Fruit fly (Drosophila melanogaster) whole organism, embryonic: Measurements from ENCODE around the gene CG34041.

Experiments
- Atf6 ChIP-seq: fragments of 200-800 bp; sonication (Bioruptor generic); IDR thresholded peaks from 2 replicates; pipeline ENCODE4 v1.3.6; 2022; ENCODE audit warnings: missing biosample characterization, missing genetic modification characterization
- CG1024 ChIP-seq: fragments of 200-800 bp; sonication (Bioruptor generic); IDR thresholded peaks from 2 replicates; pipeline ENCODE4 v1.3.6; 2022; ENCODE audit warnings: missing biosample characterization, missing genetic modification characterization
- CG11093 ChIP-seq: fragments of 200-800 bp; sonication (Bioruptor generic); IDR thresholded peaks from 3 replicates; pipeline ENCODE4 v1.3.6; 2022; ENCODE audit warnings: missing biosample characterization, missing genetic modification characterization
- CG14710 ChIP-seq: fragments of 200-800 bp; sonication (Bioruptor generic); optimal IDR thresholded peaks from 3 replicates; lab custom pipeline; 2019; ENCODE audit warnings: missing biosample characterization, mild to moderate bottlenecking, missing genetic modification characterization, moderate library complexity
- CG15514 ChIP-seq: fragments of 200-800 bp; sonication (Bioruptor generic); optimal IDR thresholded peaks from 3 replicates; lab custom pipeline; 2017; ENCODE audit warnings: missing biosample characterization, missing genetic modification characterization, mild to moderate bottlenecking, moderate library complexity, missing genetic modification reagents
- CG16779 ChIP-seq: fragments of 200-800 bp; sonication (Bioruptor generic); IDR thresholded peaks from 2 replicates; pipeline ENCODE4 v1.3.6; 2022; ENCODE audit warnings: missing biosample characterization, missing genetic modification characterization
- CG17385 ChIP-seq: fragments of 200-800 bp; sonication (Bioruptor generic); optimal IDR thresholded peaks from 3 replicates; lab custom pipeline; 2018; ENCODE audit warnings: missing biosample characterization, mild to moderate bottlenecking, missing genetic modification characterization
- CG2116 ChIP-seq: fragments of 200-800 bp; sonication (Bioruptor generic); optimal IDR thresholded peaks from 3 replicates; lab custom pipeline; 2018; ENCODE audit warnings: missing biosample characterization, mild to moderate bottlenecking, missing genetic modification characterization
- CG34422 ChIP-seq: fragments of 200-800 bp; sonication (Bioruptor generic); IDR thresholded peaks from 3 replicates; pipeline ENCODE4 v1.3.6; 2022; ENCODE audit warnings: missing biosample characterization, missing genetic modification characterization
- CG42726 ChIP-seq: fragments of 200-800 bp; sonication (Bioruptor generic); IDR thresholded peaks from 2 replicates; pipeline ENCODE4 v1.3.6; 2022; ENCODE audit warnings: missing biosample characterization, missing genetic modification characterization; ENCODE audit not compliant: partially characterized antibody
- CG4404 ChIP-seq: fragments of 200-800 bp; sonication (Bioruptor generic); IDR thresholded peaks from 2 replicates; pipeline ENCODE4 v1.3.6; 2022; ENCODE audit warnings: missing biosample characterization, missing genetic modification characterization
- CG6765 ChIP-seq: fragments of 200-800 bp; sonication (Bioruptor generic); optimal IDR thresholded peaks from 3 replicates; lab custom pipeline; 2017; ENCODE audit warnings: missing biosample characterization, mild to moderate bottlenecking, missing genetic modification characterization
- CG7271 ChIP-seq: fragments of 200-800 bp; sonication (Bioruptor generic); optimal IDR thresholded peaks from 2 replicates; lab custom pipeline; 2018; ENCODE audit warnings: missing biosample characterization, mild to moderate bottlenecking, missing genetic modification characterization, moderate library complexity
- CG8290 ChIP-seq, 3 experiments: fragments of 200-800 bp; sonication (Bioruptor generic); optimal IDR thresholded peaks; 2 replicates each; lab custom pipeline; 2016 to 2019; ENCODE audit warnings: missing biosample characterization in 3 of 3, missing genetic modification characterization in 3 of 3, mild to moderate bottlenecking in 2 of 3, moderate library complexity in 1 of 3
- CG8388 ChIP-seq: fragments of 200-800 bp; sonication (Bioruptor generic); optimal IDR thresholded peaks from 2 replicates; lab custom pipeline; 2019; ENCODE audit warnings: missing biosample characterization, mild to moderate bottlenecking, missing genetic modification characterization, moderate library complexity
- CTCF ChIP-seq: fragments of 200-800 bp; sonication (Bioruptor generic); optimal IDR thresholded peaks from 2 replicates; lab custom pipeline; 2017; ENCODE audit warnings: missing biosample characterization, mild to moderate bottlenecking, missing genetic modification characterization, moderate library complexity
- D19B ChIP-seq: fragments of 200-800 bp; sonication (Bioruptor generic); optimal IDR thresholded peaks from 2 replicates; lab custom pipeline; 2017; ENCODE audit warnings: missing biosample characterization, mild to moderate bottlenecking, missing genetic modification characterization
- Deaf1 ChIP-seq: fragments of 200-800 bp; optimal IDR thresholded peaks from 3 replicates; lab custom pipeline; 2019; ENCODE audit warnings: missing biosample characterization, mild to moderate bottlenecking, missing genetic modification characterization, moderate library complexity
- Elba2 ChIP-seq: fragments of 200-800 bp; sonication (Bioruptor generic); optimal IDR thresholded peaks from 3 replicates; lab custom pipeline; 2016; ENCODE audit warnings: missing biosample characterization, missing genetic modification characterization
- Hr39 ChIP-seq: fragments of >200 bp; optimal IDR thresholded peaks from 2 replicates; lab custom pipeline; 2017
- Jarid2 ChIP-seq: fragments of 200-800 bp; sonication (Bioruptor generic); optimal IDR thresholded peaks from 3 replicates; lab custom pipeline; 2017; ENCODE audit warnings: mild to moderate bottlenecking, missing biosample characterization, missing genetic modification reagents, missing genetic modification characterization
- Lim3 ChIP-seq: fragments of 200-800 bp; sonication (Bioruptor generic); IDR thresholded peaks from 2 replicates; pipeline ENCODE4 v1.3.6; 2022; ENCODE audit warnings: missing biosample characterization, missing genetic modification characterization
- MTF-1 ChIP-seq: fragments of 200-800 bp; sonication (Bioruptor generic); optimal IDR thresholded peaks from 2 replicates; lab custom pipeline; 2018; ENCODE audit warnings: missing biosample characterization, mild to moderate bottlenecking, missing genetic modification characterization, borderline replicate concordance
- Mrtf ChIP-seq: fragments of 200-800 bp; sonication (Bioruptor generic); IDR thresholded peaks from 3 replicates; pipeline ENCODE4 v1.3.6; 2022; ENCODE audit warnings: missing biosample characterization, missing genetic modification characterization
- Optix ChIP-seq: fragments of 200-800 bp; sonication (Bioruptor generic); IDR thresholded peaks from 3 replicates; pipeline ENCODE4 v1.3.6; 2022; ENCODE audit warnings: missing biosample characterization, missing genetic modification characterization
- Poxn ChIP-seq: fragments of 200-800 bp; sonication (Bioruptor generic); IDR thresholded peaks from 2 replicates; pipeline ENCODE4 v1.3.6; 2022; ENCODE audit warnings: missing biosample characterization, missing genetic modification characterization
- ato ChIP-seq: fragments of 200-800 bp; sonication (Bioruptor generic); IDR thresholded peaks from 2 replicates; pipeline ENCODE4 v1.3.6; 2022; ENCODE audit warnings: missing biosample characterization, missing genetic modification characterization; ENCODE audit not compliant: partially characterized antibody
- chinmo ChIP-seq: fragments of 200-800 bp; sonication (Bioruptor generic); IDR thresholded peaks from 4 replicates; pipeline ENCODE4 v1.3.6; 2022; ENCODE audit warnings: missing biosample characterization, missing genetic modification characterization; ENCODE audit not compliant: partially characterized antibody
- da ChIP-seq: fragments of 200-800 bp; sonication (Bioruptor generic); optimal IDR thresholded peaks from 2 replicates; lab custom pipeline; 2016; ENCODE audit warnings: missing biosample characterization, missing genetic modification characterization
- insv ChIP-seq, 2 experiments: fragments of 200-800 bp; sonication (Bioruptor generic); optimal IDR thresholded peaks; 3 replicates each; lab custom pipeline; 2016 to 2018; ENCODE audit warnings: missing biosample characterization in 2 of 2, missing genetic modification characterization in 2 of 2
- knrl ChIP-seq: fragments of 200-800 bp; sonication (Bioruptor generic); IDR thresholded peaks from 3 replicates; pipeline ENCODE4 v1.3.6; 2022; ENCODE audit warnings: missing biosample characterization, missing genetic modification characterization; ENCODE audit not compliant: partially characterized antibody
- nmo ChIP-seq: fragments of 200-800 bp; sonication (Bioruptor generic); optimal IDR thresholded peaks from 2 replicates; lab custom pipeline; 2018; ENCODE audit warnings: missing biosample characterization, mild to moderate bottlenecking, missing genetic modification characterization, moderate library complexity
- pita ChIP-seq: fragments of 200-800 bp; sonication (Bioruptor generic); optimal IDR thresholded peaks from 2 replicates; lab custom pipeline; 2017; ENCODE audit warnings: missing biosample characterization, mild to moderate bottlenecking, missing genetic modification characterization
- prd ChIP-seq, 3 experiments: fragments of >200 bp in 2 of 3; fragments of 200-800 bp in 1 of 3; sonication (Bioruptor generic) in 1 of 3; optimal IDR thresholded peaks in 2 of 3; IDR thresholded peaks in 1 of 3; 2 replicates in 2 of 3; 3 replicates in 1 of 3; pipeline versions ENCODE4 v1.3.6 to Lab custom; 2017 to 2022; ENCODE audit warnings: missing biosample characterization in 1 of 3, missing genetic modification characterization in 1 of 3
- salm ChIP-seq: fragments of 200-800 bp; sonication (Bioruptor generic); optimal IDR thresholded peaks from 2 replicates; lab custom pipeline; 2018; ENCODE audit warnings: missing biosample characterization, mild to moderate bottlenecking, missing genetic modification characterization
- sens ChIP-seq: fragments of 200-800 bp; sonication (Bioruptor generic); peaks from one replicate; lab custom pipeline; 2016; ENCODE audit warnings: missing biosample characterization, missing genetic modification characterization
- seq ChIP-seq: fragments of 200-800 bp; sonication (Bioruptor generic); IDR thresholded peaks from 2 replicates; pipeline ENCODE4 v1.3.6; 2022; ENCODE audit warnings: missing biosample characterization, missing genetic modification characterization
- slbo ChIP-seq: fragments of 200-800 bp; sonication (Bioruptor generic); IDR thresholded peaks from 2 replicates; pipeline ENCODE4 v1.3.6; 2022; ENCODE audit warnings: missing biosample characterization, missing genetic modification characterization
- stwl ChIP-seq: fragments of 200-800 bp; sonication (Bioruptor generic); optimal IDR thresholded peaks from 3 replicates; lab custom pipeline; 2018; ENCODE audit warnings: missing biosample characterization, mild to moderate bottlenecking, missing genetic modification characterization, moderate library complexity
- tap ChIP-seq: fragments of 200-800 bp; optimal IDR thresholded peaks from 3 replicates; lab custom pipeline; 2019; ENCODE audit warnings: missing biosample characterization, mild to moderate bottlenecking, missing genetic modification characterization, moderate library complexity
- tgo ChIP-seq: fragments of 200-800 bp; sonication (Bioruptor generic); IDR thresholded peaks from 3 replicates; pipeline ENCODE4 v1.3.6; 2022; ENCODE audit warnings: missing biosample characterization, missing genetic modification characterization
- tin ChIP-seq: fragments of 200-800 bp; sonication (Bioruptor generic); optimal IDR thresholded peaks from 3 replicates; lab custom pipeline; 2016; ENCODE audit warnings: missing biosample characterization, missing genetic modification characterization
- tll ChIP-seq, 2 experiments: fragments of 200-800 bp in 1 of 2; fragments of >200 bp in 1 of 2; sonication (Bioruptor generic) in 1 of 2; optimal IDR thresholded peaks; 2 replicates each; lab custom pipeline; 2017 to 2019; ENCODE audit warnings: missing biosample characterization in 2 of 2, missing genetic modification characterization in 2 of 2, mild to moderate bottlenecking in 1 of 2, moderate library complexity in 1 of 2
- trem ChIP-seq: fragments of 200-800 bp; optimal IDR thresholded peaks from 3 replicates; lab custom pipeline; 2019; ENCODE audit warnings: missing biosample characterization, mild to moderate bottlenecking, missing genetic modification characterization, moderate library complexity
- tup ChIP-seq: fragments of 200-800 bp; sonication (Bioruptor generic); optimal IDR thresholded peaks from 2 replicates; lab custom pipeline; 2016; ENCODE audit warnings: missing biosample characterization, mild to moderate bottlenecking, missing genetic modification characterization, moderate library complexity
- twi ChIP-seq: fragments of 200-800 bp; optimal IDR thresholded peaks from 2 replicates; lab custom pipeline; 2019; ENCODE audit warnings: missing biosample characterization, mild to moderate bottlenecking, missing genetic modification characterization, moderate library complexity
- z ChIP-seq: fragments of 200-800 bp; sonication (Bioruptor generic); IDR thresholded peaks from 3 replicates; pipeline ENCODE4 v1.3.6; 2022; ENCODE audit warnings: missing biosample characterization, missing genetic modification characterization
- zen ChIP-seq: fragments of 200-800 bp; sonication (Bioruptor generic); optimal IDR thresholded peaks from 3 replicates; lab custom pipeline; 2018; ENCODE audit warnings: missing biosample characterization, mild to moderate bottlenecking, missing genetic modification characterization, moderate library complexity

Gene CG34041

DNA sequence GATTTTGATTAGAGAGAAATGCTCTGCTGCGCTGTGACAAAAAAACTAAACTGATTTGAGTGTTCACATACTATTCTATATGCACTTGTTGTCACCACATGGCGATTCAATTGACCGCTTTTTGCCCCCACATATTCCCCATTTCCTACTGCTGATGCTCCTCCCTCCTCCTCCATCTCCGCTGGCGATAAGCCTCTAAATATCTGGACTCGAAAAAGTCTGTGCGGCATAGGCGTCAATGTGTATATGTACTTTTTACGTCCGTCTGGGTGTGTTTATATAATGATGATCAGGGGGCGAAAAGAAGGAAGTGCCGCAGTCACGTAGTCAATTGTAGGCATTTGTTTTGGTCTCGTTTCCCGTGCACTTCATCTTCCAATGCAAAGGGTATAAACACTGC is 41.3 kb upstream of the CG34041 start (continued):
- TF ChIP-seq seq (no peak), tup (GFP tag; lab: Kevin White, UChicago) (no peak), Poxn (GFP tag; lab: Robert Waterston, UW) (no peak), ato (GFP tag; lab: Robert Waterston, UW) (peak; percentile 33; the same call in 1 of the 2 replicates), prd (optimal IDR thresholded peaks at IDR 0.05; lab: Kevin White, UChicago) (no peak), prd (GFP tag; IDR thresholded peaks at IDR 0.05; lab: Robert Waterston, UW) (no peak), Mrtf (no peak), CG15514 (peak; percentile 4), CG1024 (GFP tag; lab: Robert Waterston, UW) (no peak), CG7271 (tag; lab: Kevin White, UChicago) (no peak), salm (tag; lab: Kevin White, UChicago) (no peak), CG17385 (GFP tag; lab: Kevin White, UChicago) (no peak), Jarid2 (GFP tag; lab: Kevin White, UChicago) (no peak), nmo (GFP tag; lab: Kevin White, UChicago) (no peak), tin (GFP tag; lab: Kevin White, UChicago) (no peak), CG42726 (GFP tag; lab: Robert Waterston, UW) (no peak), CG34422 (GFP tag; lab: Robert Waterston, UW) (no peak), slbo (GFP tag; lab: Robert Waterston, UW) (no peak), chinmo (GFP tag; lab: Robert Waterston, UW) (0 out of 4 replicates have a peak, but pooled peaks have one; percentile 28), MTF-1 (no peak), Deaf1 (tag; lab: Kevin White, UChicago) (no peak), twi (tag; lab: Kevin White, UChicago) (peak; percentile 30), CG16779 (GFP tag; lab: Robert Waterston, UW) (no peak), Hr39 (lab: Kevin White, UChicago) (no peak), tap (tag; lab: Kevin White, UChicago) (no peak), z (GFP tag; lab: Robert Waterston, UW) (0 out of 3 replicates have a peak, but pooled peaks have one; percentile 30), CG2116 (GFP tag; lab: Kevin White, UChicago) (no peak), CG6765 (no peak), Lim3 (GFP tag; lab: Robert Waterston, UW) (no peak), Optix (GFP tag; lab: Robert Waterston, UW) (no peak), CG11093 (GFP tag; lab: Robert Waterston, UW) (no peak), knrl (no peak), CG8290 (GFP tag; optimal IDR thresholded peaks at IDR 0.05; lab: Kevin White, UChicago) (no peak), CG8290 (tag; optimal IDR thresholded peaks at IDR 0.05; lab: Kevin White, UChicago) (no peak), da (GFP tag; lab: Kevin White, UChicago) (no peak), Atf6 (GFP tag; lab: Robert Waterston, UW) (no peak)
- TF ChIP-seq, all 482 proteins: peak for 13

DNA sequence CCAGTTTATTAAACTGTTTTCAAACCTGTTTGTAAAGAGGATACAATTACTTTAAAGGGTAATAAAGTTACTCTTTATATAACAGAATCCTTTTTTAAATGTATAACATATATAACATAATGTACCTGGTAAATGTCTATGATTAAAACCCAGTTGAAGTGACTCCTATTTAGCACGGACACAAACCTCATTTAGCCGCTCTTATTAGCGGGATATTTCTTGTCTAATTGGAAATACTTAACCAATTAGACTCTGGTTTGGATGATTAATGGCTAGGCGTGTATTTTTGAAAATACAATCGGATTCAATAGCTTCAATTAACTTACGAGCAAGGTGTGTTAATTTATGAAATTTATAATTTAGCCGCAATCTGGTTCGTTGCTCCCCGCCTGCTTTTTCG is 40.8 kb upstream of the CG34041 start:
- TF ChIP-seq tll (GFP tag; optimal IDR thresholded peaks at IDR 0.05; lab: Kevin White, UChicago) (peak in 1 of 2 experiments; percentile 36), tgo (GFP tag; lab: Robert Waterston, UW) (no peak), CG14710 (peak; percentile 1), CG8388 (no peak), trem (tag; lab: Kevin White, UChicago) (peak; percentile 27), D19B (no peak), zen (tag; lab: Kevin White, UChicago) (peak; percentile 91), sens (GFP tag; lab: Kevin White, UChicago) (peak; percentile 44), CTCF (GFP tag; lab: Kevin White, UChicago) (peak; percentile 54), stwl (peak; percentile 29), Elba2 (GFP tag; lab: Kevin White, UChicago) (peak; percentile 72), CG4404 (GFP tag; lab: Robert Waterston, UW) (no peak), insv (GFP tag; optimal IDR thresholded peaks at IDR 0.05; lab: Kevin White, UChicago) (peak; percentile 100), pita (GFP tag; lab: Kevin White, UChicago) (peak; percentile 78)
- TF ChIP-seq, all 482 proteins: peak for 10
